Worm (Caenorhabditis elegans) whole organism, midembryonic: Measurements from ENCODE around the gene Y8A9A.2.
"Not testable (repeated sequence)": the region's sequence is repeated elsewhere in the genome, so short reads cannot be mapped to it uniquely, and the experiment has no call there.

Source experiments
- T22C8.4 ChIP-seq: fragments of 200-800 bp; sonication (Bioruptor generic); IDR thresholded peaks from 2 replicates; pipeline ENCODE4 v1.3.6; 2022; ENCODE audit warnings: missing genetic modification characterization, missing compliant biosample characterization
- cog-1 ChIP-seq: sonication (generic microtip); optimal IDR thresholded peaks from 2 replicates; lab custom pipeline; 2016; ENCODE audit warnings: missing genetic modification characterization, missing compliant biosample characterization
- flt-1 ChIP-seq: fragments of 200-800 bp; sonication (Bioruptor generic); IDR thresholded peaks from 2 replicates; pipeline ENCODE4 v1.3.6; 2022; ENCODE audit warnings: missing genetic modification characterization, missing compliant biosample characterization
- klf-2 ChIP-seq: fragments of 200-800 bp; sonication (Bioruptor generic); conservative IDR thresholded peaks from 2 replicates; pipeline ENCODE4 v1.3.6; 2022; ENCODE audit warnings: missing genetic modification reagents, missing genetic modification characterization, missing compliant biosample characterization
- med-1 ChIP-seq: sonication (generic microtip); optimal IDR thresholded peaks from 2 replicates; lab custom pipeline; 2017; ENCODE audit warnings: missing genetic modification characterization, mild to moderate bottlenecking, missing compliant biosample characterization, antibody characterized with exemption, missing genetic modification reagents; ENCODE audit not compliant: insufficient read depth
- ref-1 ChIP-seq: fragments of 200-800 bp; sonication (Bioruptor generic); conservative IDR thresholded peaks from 2 replicates; pipeline ENCODE4 v1.3.6; 2022; ENCODE audit warnings: missing genetic modification reagents, missing genetic modification characterization, missing compliant biosample characterization
- tab-1 ChIP-seq: fragments of 200-800 bp; sonication (Bioruptor generic); IDR thresholded peaks from 2 replicates; pipeline ENCODE4 v1.3.6; 2022; ENCODE audit warnings: missing genetic modification characterization, missing compliant biosample characterization
- ztf-23 ChIP-seq: fragments of 200-800 bp; sonication (Bioruptor generic); IDR thresholded peaks from 2 replicates; pipeline ENCODE4 v1.3.6; 2022; ENCODE audit warnings: missing genetic modification reagents, missing genetic modification characterization, missing compliant biosample characterization
- ztf-29 ChIP-seq: fragments of 200-800 bp; sonication (Bioruptor generic); IDR thresholded peaks from 2 replicates; pipeline ENCODE4 v1.3.6; 2022; ENCODE audit warnings: missing genetic modification reagents, missing genetic modification characterization, missing compliant biosample characterization

Gene Y8A9A.2

ce11 chrII:3815445-3816208 is 20.2 kb downstream of the Y8A9A.2 start:
- TF ChIP-seq ztf-23 (no peak), med-1 (GFP tag; lab: Kevin White, UChicago) (no peak), tab-1 (no peak), cog-1 (no peak), ztf-29 (GFP tag; lab: Robert Waterston, UW) (no peak), flt-1 (GFP tag; lab: Robert Waterston, UW) (no peak), ref-1 (GFP tag; lab: Robert Waterston, UW) (no peak), klf-2 (GFP tag; lab: Robert Waterston, UW) (no peak)

ce11 chrII:3816251-3816849 is 20.9 kb downstream of the Y8A9A.2 start, which contains the start of gene fbxa-24:
fbxa-24 (plus strand) TSS chrII:3816526.
- not testable (repeated sequence) for TF ChIP-seq tab-1; ztf-29 (GFP tag; lab: Robert Waterston, UW); cog-1

ce11 chrII:3821248-3821647 is 25.8 kb downstream of the Y8A9A.2 start, which contains the start of gene F54D10.7:
F54D10.7 (minus strand) TSS chrII:3821296.
- no peak for TF ChIP-seq ztf-29 (GFP tag; lab: Robert Waterston, UW)
- TF ChIP-seq ref-1 (GFP tag; lab: Robert Waterston, UW): no peak
- no peak for TF ChIP-seq tab-1
- TF ChIP-seq med-1 (GFP tag; lab: Kevin White, UChicago): no peak
- TF ChIP-seq klf-2 (GFP tag; lab: Robert Waterston, UW): no peak
- no peak for TF ChIP-seq T22C8.4 (GFP tag; lab: Robert Waterston, UW)
- no peak for TF ChIP-seq ztf-23
- no peak for TF ChIP-seq cog-1
- no peak for TF ChIP-seq flt-1 (GFP tag; lab: Robert Waterston, UW)

- no peak for TF ChIP-seq med-1 (GFP tag; lab: Kevin White, UChicago)
Measured at ce11 chrII:3823855-3824254, 28.4 kb downstream of the Y8A9A.2 start, which contains the start of gene skr-15. skr-15 (plus strand) TSS chrII:3824155.

- no peak for TF ChIP-seq T22C8.4 (GFP tag; lab: Robert Waterston, UW)
- TF ChIP-seq ztf-23: no peak
Measured at ce11 chrII:3827801-3828200, 32.4 kb downstream of the Y8A9A.2 start, which contains the start of gene F54D10.8. F54D10.8 (minus strand) TSS chrII:3827901.

ce11 chrII:3829623-3830022 is 34.2 kb downstream of the Y8A9A.2 start:
- TF ChIP-seq T22C8.4 (GFP tag; lab: Robert Waterston, UW) (no peak), med-1 (GFP tag; lab: Kevin White, UChicago) (no peak), flt-1 (GFP tag; lab: Robert Waterston, UW) (no peak), tab-1 (no peak)

- TF ChIP-seq cog-1 (no peak), flt-1 (GFP tag; lab: Robert Waterston, UW) (no peak), klf-2 (GFP tag; lab: Robert Waterston, UW) (no peak), med-1 (GFP tag; lab: Kevin White, UChicago) (no peak), ztf-29 (GFP tag; lab: Robert Waterston, UW) (no peak), ref-1 (GFP tag; lab: Robert Waterston, UW) (no peak), T22C8.4 (GFP tag; lab: Robert Waterston, UW) (no peak), ztf-23 (no peak), tab-1 (no peak)
Measured at ce11 chrII:3832383-3832782, 37.0 kb downstream of the Y8A9A.2 start, which contains the start of gene F54D10.9. F54D10.9 (minus strand) TSS chrII:3832483.

ce11 chrII:3835915-3836314 is 40.5 kb downstream of the Y8A9A.2 start, which contains the start of gene oac-4:
oac-4 (minus strand) TSS chrII:3836015.
- TF ChIP-seq ztf-29 (GFP tag; lab: Robert Waterston, UW) (no peak), klf-2 (GFP tag; lab: Robert Waterston, UW) (no peak), flt-1 (GFP tag; lab: Robert Waterston, UW) (no peak), med-1 (GFP tag; lab: Kevin White, UChicago) (no peak), tab-1 (no peak), ztf-23 (no peak), T22C8.4 (GFP tag; lab: Robert Waterston, UW) (no peak), cog-1 (no peak), ref-1 (GFP tag; lab: Robert Waterston, UW) (no peak)

ce11 chrII:3839562-3839961 is 44.1 kb downstream of the Y8A9A.2 start, which contains the start of gene C17A2.4:
C17A2.4 (plus strand) TSS chrII:3839862.
- no peak for TF ChIP-seq klf-2 (GFP tag; lab: Robert Waterston, UW)
- TF ChIP-seq tab-1: no peak
- TF ChIP-seq flt-1 (GFP tag; lab: Robert Waterston, UW): no peak
- TF ChIP-seq med-1 (GFP tag; lab: Kevin White, UChicago): no peak
- TF ChIP-seq ref-1 (GFP tag; lab: Robert Waterston, UW): no peak
- TF ChIP-seq cog-1: no peak
- TF ChIP-seq T22C8.4 (GFP tag; lab: Robert Waterston, UW): no peak
- no peak for TF ChIP-seq ztf-23
- no peak for TF ChIP-seq ztf-29 (GFP tag; lab: Robert Waterston, UW)

ce11 chrII:3843305-3843704 is 47.9 kb downstream of the Y8A9A.2 start, which contains the start of the genes C17A2.7 and C17A2.3:
C17A2.7 (minus strand) TSS chrII:3843405.
C17A2.3 (plus strand) TSS chrII:3843609.
- TF ChIP-seq ztf-29 (GFP tag; lab: Robert Waterston, UW) (no peak), ref-1 (GFP tag; lab: Robert Waterston, UW) (no peak), ztf-23 (no peak), klf-2 (GFP tag; lab: Robert Waterston, UW) (no peak), T22C8.4 (GFP tag; lab: Robert Waterston, UW) (no peak), med-1 (GFP tag; lab: Kevin White, UChicago) (no peak), tab-1 (no peak), flt-1 (GFP tag; lab: Robert Waterston, UW) (no peak), cog-1 (no peak)
